Fruit fly (Drosophila melanogaster) whole organism, adult: Measurements from ENCODE around the gene Osi4.

Experiments
- CG11617 ChIP-seq: fragments of 200-800 bp; sonication (Bioruptor generic); optimal IDR thresholded peaks from 2 replicates; lab custom pipeline; 2017; ENCODE audit warnings: mild to moderate bottlenecking, missing biosample characterization, missing genetic modification reagents, missing genetic modification characterization
- CG5204 ChIP-seq: fragments of 200-800 bp; sonication (Bioruptor generic); optimal IDR thresholded peaks from 2 replicates; lab custom pipeline; 2016; ENCODE audit warnings: missing biosample characterization, missing genetic modification characterization
- CG7045 ChIP-seq: fragments of 200-800 bp; sonication (Bioruptor generic); optimal IDR thresholded peaks from 2 replicates; lab custom pipeline; 2017; ENCODE audit warnings: missing biosample characterization, mild to moderate bottlenecking, missing genetic modification characterization
- Clk ChIP-seq: fragments of 200-800 bp; sonication (Bioruptor generic); optimal IDR thresholded peaks from 2 replicates; lab custom pipeline; 2017; ENCODE audit warnings: missing biosample characterization, missing genetic modification characterization
- Hr96 ChIP-seq: fragments of 200-800 bp; sonication (Bioruptor generic); optimal IDR thresholded peaks from 2 replicates; lab custom pipeline; 2016; ENCODE audit warnings: missing biosample characterization, missing genetic modification characterization
- kay ChIP-seq: fragments of 200-800 bp; sonication (Bioruptor generic); peaks from one replicate; lab custom pipeline; 2016; ENCODE audit warnings: missing biosample characterization, missing genetic modification characterization, borderline replicate concordance
- toe ChIP-seq: fragments of 200-800 bp; sonication (Bioruptor generic); optimal IDR thresholded peaks from 2 replicates; lab custom pipeline; 2016; ENCODE audit warnings: missing biosample characterization, missing genetic modification characterization

dm6 chr3R:6222119-6222518, 538 bp upstream of the Osi4 start:
- TF ChIP-seq kay (no peak), Clk (GFP tag; lab: Kevin White, UChicago) (no peak), CG11617 (GFP tag; lab: Kevin White, UChicago) (no peak), CG5204 (no peak), toe (no peak), CG7045 (GFP tag; lab: Kevin White, UChicago) (no peak), Hr96 (GFP tag; lab: Kevin White, UChicago) (no peak)
